Fruit fly (Drosophila melanogaster) whole organism, prepupa: ENCODE results near the gene PGRP-LE.

ENCODE experiments used
- Blimp-1 ChIP-seq: fragments of 200-800 bp; sonication (Bioruptor generic); optimal IDR thresholded peaks from 3 replicates; lab custom pipeline; 2017; ENCODE audit warnings: missing biosample characterization, missing genetic modification characterization, mild to moderate bottlenecking, moderate library complexity, missing genetic modification reagents
- CG10631 ChIP-seq: fragments of 200-800 bp; sonication (Bioruptor generic); optimal IDR thresholded peaks from 2 replicates; lab custom pipeline; 2016; ENCODE audit warnings: missing biosample characterization, missing genetic modification characterization
- CG10669 ChIP-seq: fragments of 200-800 bp; sonication (Bioruptor generic); optimal IDR thresholded peaks from 3 replicates; lab custom pipeline; 2018; ENCODE audit warnings: missing biosample characterization, mild to moderate bottlenecking, missing genetic modification characterization, moderate library complexity
- CG11294 ChIP-seq: fragments of 200-800 bp; sonication (Bioruptor generic); IDR thresholded peaks from 2 replicates; pipeline ENCODE4 v1.3.6; 2022; ENCODE audit warnings: missing biosample characterization, missing genetic modification characterization
- CG11762 ChIP-seq: fragments of 200-800 bp; sonication (Bioruptor generic); optimal IDR thresholded peaks from 3 replicates; lab custom pipeline; 2016; ENCODE audit warnings: missing biosample characterization, missing genetic modification characterization; ENCODE audit not compliant: insufficient read depth
- CG15336 ChIP-seq: fragments of 200-800 bp; sonication (Bioruptor generic); IDR thresholded peaks from 2 replicates; pipeline ENCODE4 v1.3.6; 2022; ENCODE audit warnings: missing biosample characterization, missing genetic modification characterization
- CG1621 ChIP-seq: fragments of 200-800 bp; sonication (Bioruptor generic); optimal IDR thresholded peaks from 3 replicates; lab custom pipeline; 2018; ENCODE audit warnings: missing biosample characterization, mild to moderate bottlenecking, missing genetic modification characterization
- CG16779 ChIP-seq: fragments of 200-800 bp; sonication (Bioruptor generic); optimal IDR thresholded peaks from 3 replicates; lab custom pipeline; 2017; ENCODE audit warnings: missing biosample characterization, mild to moderate bottlenecking, missing genetic modification characterization
- CG3032 ChIP-seq: fragments of 200-800 bp; optimal IDR thresholded peaks from 2 replicates; lab custom pipeline; 2019; ENCODE audit warnings: missing biosample characterization, mild to moderate bottlenecking, missing genetic modification characterization, moderate library complexity
- CG32006 ChIP-seq: fragments of 200-800 bp; sonication (Bioruptor generic); optimal IDR thresholded peaks from 3 replicates; lab custom pipeline; 2017; ENCODE audit warnings: missing biosample characterization, mild to moderate bottlenecking, missing genetic modification characterization
- CG34406 ChIP-seq: fragments of 200-800 bp; sonication (Bioruptor generic); optimal IDR thresholded peaks from 3 replicates; lab custom pipeline; 2016; ENCODE audit warnings: missing biosample characterization, missing genetic modification characterization
- CG3919 ChIP-seq: fragments of 200-800 bp; sonication (Bioruptor generic); optimal IDR thresholded peaks from 3 replicates; lab custom pipeline; 2016; ENCODE audit warnings: missing biosample characterization, missing genetic modification characterization
- CG4318 ChIP-seq: fragments of 200-800 bp; sonication (Bioruptor generic); optimal IDR thresholded peaks from 3 replicates; lab custom pipeline; 2017; ENCODE audit warnings: missing biosample characterization, mild to moderate bottlenecking, missing genetic modification characterization
- CG6163 ChIP-seq: fragments of 200-800 bp; sonication (Bioruptor generic); IDR thresholded peaks from 3 replicates; pipeline ENCODE4 v1.3.6; 2022; ENCODE audit warnings: missing biosample characterization, missing genetic modification characterization
- CG6792 ChIP-seq: fragments of 200-800 bp; sonication (Bioruptor generic); optimal IDR thresholded peaks from 3 replicates; lab custom pipeline; 2016; ENCODE audit warnings: missing biosample characterization, missing genetic modification characterization
- CG6808 ChIP-seq: fragments of 200-800 bp; sonication (Bioruptor generic); optimal IDR thresholded peaks from 3 replicates; lab custom pipeline; 2017; ENCODE audit warnings: missing biosample characterization, missing genetic modification characterization, mild to moderate bottlenecking, moderate library complexity, missing genetic modification reagents
- CG6854 ChIP-seq: fragments of 200-800 bp; sonication (Bioruptor generic); optimal IDR thresholded peaks from 2 replicates; lab custom pipeline; 2017; ENCODE audit warnings: missing biosample characterization, mild to moderate bottlenecking, missing genetic modification characterization
- CG7368 ChIP-seq: fragments of 200-800 bp; sonication (Bioruptor generic); optimal IDR thresholded peaks from 3 replicates; lab custom pipeline; 2016; ENCODE audit warnings: missing biosample characterization, missing genetic modification characterization
- CG8119 ChIP-seq: fragments of 200-800 bp; sonication (Bioruptor generic); IDR thresholded peaks from 3 replicates; pipeline ENCODE4 v1.3.6; 2022; ENCODE audit warnings: missing biosample characterization, missing genetic modification characterization
- CG8319 ChIP-seq: fragments of 200-800 bp; sonication (Bioruptor generic); optimal IDR thresholded peaks from 3 replicates; lab custom pipeline; 2016; ENCODE audit warnings: missing biosample characterization, missing genetic modification characterization
- CG8632 ChIP-seq: fragments of 200-800 bp; sonication (Bioruptor generic); optimal IDR thresholded peaks from 3 replicates; lab custom pipeline; 2016; ENCODE audit warnings: missing biosample characterization, missing genetic modification characterization
- CG9139 ChIP-seq: fragments of 200-800 bp; sonication (Bioruptor generic); optimal IDR thresholded peaks from 3 replicates; lab custom pipeline; 2017; ENCODE audit warnings: missing biosample characterization, mild to moderate bottlenecking, missing genetic modification characterization
- Eip75B ChIP-seq: fragments of 200-800 bp; sonication (Bioruptor generic); optimal IDR thresholded peaks from 3 replicates; lab custom pipeline; 2016; ENCODE audit warnings: missing biosample characterization, missing genetic modification characterization
- Eip78C ChIP-seq: fragments of 200-800 bp; sonication (Bioruptor generic); peaks from one replicate; lab custom pipeline; 2016; ENCODE audit warnings: missing biosample characterization, missing genetic modification characterization
- Eip93F ChIP-seq: fragments of 200-800 bp; sonication (Bioruptor generic); optimal IDR thresholded peaks from 2 replicates; lab custom pipeline; 2016; ENCODE audit warnings: missing biosample characterization, mild to moderate bottlenecking, missing genetic modification characterization
- Ets21C ChIP-seq: fragments of 200-800 bp; sonication (Bioruptor generic); optimal IDR thresholded peaks from 3 replicates; lab custom pipeline; 2016; ENCODE audit warnings: missing biosample characterization, missing genetic modification characterization
- Ets96B ChIP-seq: fragments of 200-800 bp; optimal IDR thresholded peaks from 2 replicates; lab custom pipeline; 2019; ENCODE audit warnings: missing biosample characterization, mild to moderate bottlenecking, missing genetic modification characterization, moderate library complexity
- Gug ChIP-seq: fragments of 200-800 bp; sonication (Bioruptor generic); IDR thresholded peaks from 2 replicates; pipeline ENCODE4 v1.3.6; 2022; ENCODE audit warnings: missing biosample characterization, missing genetic modification characterization
- Hr39 ChIP-seq: fragments of 200-800 bp; sonication (Bioruptor generic); optimal IDR thresholded peaks from 2 replicates; lab custom pipeline; 2016; ENCODE audit warnings: missing biosample characterization, missing genetic modification characterization
- Hr4 ChIP-seq: fragments of 200-800 bp; sonication (Bioruptor generic); optimal IDR thresholded peaks from 3 replicates; lab custom pipeline; 2016; ENCODE audit warnings: missing biosample characterization, missing genetic modification characterization
- Lpt ChIP-seq: fragments of 200-800 bp; sonication (Bioruptor generic); optimal IDR thresholded peaks from 3 replicates; lab custom pipeline; 2016; ENCODE audit warnings: missing biosample characterization, missing genetic modification characterization
- OdsH ChIP-seq: fragments of 200-800 bp; sonication (Bioruptor generic); optimal IDR thresholded peaks from 3 replicates; lab custom pipeline; 2016; ENCODE audit warnings: missing biosample characterization, missing genetic modification characterization
- Smox ChIP-seq: fragments of 200-800 bp; sonication (Bioruptor generic); optimal IDR thresholded peaks from 3 replicates; lab custom pipeline; 2016; ENCODE audit warnings: missing biosample characterization, missing genetic modification characterization
- achi ChIP-seq: fragments of 200-800 bp; sonication (Bioruptor generic); optimal IDR thresholded peaks from 3 replicates; lab custom pipeline; 2016; ENCODE audit warnings: missing biosample characterization, missing genetic modification characterization
- acj6 ChIP-seq: fragments of 200-800 bp; sonication (Bioruptor generic); optimal IDR thresholded peaks from 3 replicates; lab custom pipeline; 2016; ENCODE audit warnings: missing biosample characterization, missing genetic modification characterization
- cyc ChIP-seq: fragments of 200-800 bp; sonication (Bioruptor generic); optimal IDR thresholded peaks from 3 replicates; lab custom pipeline; 2016; ENCODE audit warnings: missing biosample characterization, missing genetic modification characterization
- dsx ChIP-seq: fragments of 200-800 bp; optimal IDR thresholded peaks from 3 replicates; lab custom pipeline; 2019; ENCODE audit warnings: missing biosample characterization, mild to moderate bottlenecking, missing genetic modification characterization, moderate library complexity; ENCODE audit not compliant: poor library complexity, severe bottlenecking
- eg ChIP-seq: fragments of 200-800 bp; sonication (Bioruptor generic); IDR thresholded peaks from 3 replicates; pipeline ENCODE4 v1.3.6; 2022; ENCODE audit warnings: missing biosample characterization, missing genetic modification characterization
- esn ChIP-seq: fragments of 200-800 bp; sonication (Bioruptor generic); optimal IDR thresholded peaks from 2 replicates; lab custom pipeline; 2016; ENCODE audit warnings: missing biosample characterization, mild to moderate bottlenecking, missing genetic modification characterization, moderate library complexity
- fd85E ChIP-seq: fragments of 200-800 bp; sonication (Bioruptor generic); optimal IDR thresholded peaks from 3 replicates; lab custom pipeline; 2016; ENCODE audit warnings: missing biosample characterization, missing genetic modification characterization
- fkh ChIP-seq: fragments of 200-800 bp; sonication (Bioruptor generic); optimal IDR thresholded peaks from 3 replicates; lab custom pipeline; 2017; ENCODE audit warnings: missing biosample characterization, mild to moderate bottlenecking, missing genetic modification characterization, moderate library complexity
- lz ChIP-seq: fragments of 200-800 bp; sonication (Bioruptor generic); optimal IDR thresholded peaks from 3 replicates; lab custom pipeline; 2016; ENCODE audit warnings: missing biosample characterization, missing genetic modification characterization
- net ChIP-seq: fragments of 200-800 bp; sonication (Bioruptor generic); optimal IDR thresholded peaks from 3 replicates; lab custom pipeline; 2016; ENCODE audit warnings: missing biosample characterization, missing genetic modification characterization
- pdm3 ChIP-seq: fragments of 200-800 bp; sonication (Bioruptor generic); optimal IDR thresholded peaks from 3 replicates; lab custom pipeline; 2016; ENCODE audit warnings: missing biosample characterization, missing genetic modification characterization
- salr ChIP-seq, 2 experiments: fragments of 200-800 bp; sonication (Bioruptor generic); optimal IDR thresholded peaks; 3 replicates each; lab custom pipeline; 2016 to 2018; ENCODE audit warnings: missing biosample characterization in 2 of 2, missing genetic modification characterization in 2 of 2, mild to moderate bottlenecking in 1 of 2
- ss ChIP-seq, 2 experiments: fragments of 200-800 bp; sonication (Bioruptor generic); optimal IDR thresholded peaks; 2 replicates in 1 of 2; 3 replicates in 1 of 2; lab custom pipeline; 2017 to 2018; ENCODE audit warnings: mild to moderate bottlenecking in 2 of 2, missing biosample characterization in 2 of 2, missing genetic modification characterization in 2 of 2, moderate library complexity in 1 of 2
- svp ChIP-seq: fragments of 200-800 bp; sonication (Bioruptor generic); peaks from one replicate; lab custom pipeline; 2016; ENCODE audit warnings: missing biosample characterization, missing genetic modification characterization
- topi ChIP-seq: fragments of 200-800 bp; sonication (Bioruptor generic); optimal IDR thresholded peaks from 3 replicates; lab custom pipeline; 2016; ENCODE audit warnings: missing biosample characterization, missing genetic modification characterization
- vri ChIP-seq: fragments of 200-800 bp; sonication (Bioruptor generic); optimal IDR thresholded peaks from 3 replicates; lab custom pipeline; 2016; ENCODE audit warnings: missing biosample characterization, mild to moderate bottlenecking, missing genetic modification characterization

The PGRP-LE gene

DNA sequence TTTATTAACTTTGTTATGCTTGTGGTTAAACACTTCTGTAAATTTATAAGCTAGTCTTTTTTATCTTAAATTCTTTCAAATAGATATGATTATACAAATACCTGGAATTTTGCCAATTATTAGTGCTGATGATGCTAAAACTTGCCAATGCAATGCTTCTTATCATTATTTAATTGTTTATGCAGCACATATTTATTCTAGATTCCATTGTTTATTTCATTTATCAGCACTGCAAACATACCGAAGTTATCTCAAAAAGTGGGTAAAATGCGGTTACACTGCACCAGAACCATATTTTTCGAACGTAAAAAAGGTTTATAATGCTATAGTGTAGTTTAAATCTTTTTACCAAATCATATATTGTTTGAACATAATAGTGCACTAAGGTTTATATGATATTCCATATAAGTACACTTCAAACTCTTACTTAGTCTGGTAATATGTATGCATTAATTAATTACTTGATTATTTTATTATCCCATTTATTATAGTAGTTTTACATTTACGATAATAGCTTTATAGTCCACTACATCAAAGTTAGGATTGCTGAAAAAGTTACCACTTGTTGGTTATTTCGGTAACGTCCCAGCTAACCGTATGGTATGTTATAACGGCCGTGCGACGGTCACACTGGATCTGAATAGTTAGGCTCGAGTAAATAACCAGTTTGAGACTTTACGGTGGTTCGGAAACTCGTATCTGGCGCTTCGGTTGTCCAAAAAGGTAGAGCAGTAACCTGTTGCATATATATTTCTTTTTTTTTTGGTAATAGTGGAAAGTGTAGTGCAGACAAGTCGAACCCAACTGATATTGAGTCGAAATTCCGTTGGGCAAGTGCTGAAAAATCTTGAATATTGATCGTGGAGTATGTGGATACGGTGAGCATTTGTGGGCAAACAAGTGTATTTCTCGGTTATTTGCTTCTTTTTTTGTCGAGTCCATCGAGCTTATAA lies 15.2 kb downstream of the PGRP-LE start, which contains the start of gene Rhp:
Gene Rhp (plus strand): TSS at position 663 of the 953 bp plus-strand sequence.
- TF ChIP-seq CG34406 (GFP tag; lab: Kevin White, UChicago), result peak; percentile 60
- peak; percentile 40 for TF ChIP-seq vri
- TF ChIP-seq OdsH (GFP tag; lab: Kevin White, UChicago), result peak; percentile 56
- TF ChIP-seq CG6163 (GFP tag; lab: Robert Waterston, UW), result peak; percentile 34; the same call in 2 of the 3 replicates
- TF ChIP-seq CG3919, result peak; percentile 52
- TF ChIP-seq Eip78C (GFP tag; lab: Kevin White, UChicago), result peak; percentile 43
- no peak for TF ChIP-seq CG4318
- TF ChIP-seq CG6854 (GFP tag; lab: Kevin White, UChicago), result peak; percentile 83
- no peak for TF ChIP-seq CG11294 (GFP tag; lab: Robert Waterston, UW)
- peak; percentile 46 for TF ChIP-seq topi (GFP tag; lab: Kevin White, UChicago)
- peak; percentile 76 for TF ChIP-seq CG10669 (GFP tag; lab: Kevin White, UChicago)
- peak; percentile 62 for TF ChIP-seq CG6792 (GFP tag; lab: Kevin White, UChicago)
- peak; percentile 40 for TF ChIP-seq lz (GFP tag; lab: Kevin White, UChicago)
- TF ChIP-seq Ets96B (tag; lab: Kevin White, UChicago), result no peak
- TF ChIP-seq CG10631, result peak; percentile 72
- peak; percentile 54 for TF ChIP-seq esn (GFP tag; lab: Kevin White, UChicago)
- peak; percentile 64 for TF ChIP-seq fkh
- TF ChIP-seq CG8119 (GFP tag; lab: Robert Waterston, UW), result peak; percentile 29; the same call in 1 of the 3 replicates
- TF ChIP-seq Hr4, result no peak
- TF ChIP-seq salr (GFP tag; optimal IDR thresholded peaks at IDR 0.05; lab: Kevin White, UChicago), result no peak
- TF ChIP-seq CG3032 (tag; lab: Kevin White, UChicago), result peak; percentile 48
- TF ChIP-seq Blimp-1, result peak; percentile 34
- peak; percentile 31 for TF ChIP-seq achi (GFP tag; lab: Kevin White, UChicago)
- TF ChIP-seq Eip93F (GFP tag; lab: Kevin White, UChicago), result no peak
- no peak for TF ChIP-seq Ets21C
- TF ChIP-seq cyc (GFP tag; lab: Kevin White, UChicago), result peak; percentile 8
- TF ChIP-seq eg, result peak; percentile 47; the same call in 1 of the 3 replicates
- TF ChIP-seq Lpt (GFP tag; lab: Kevin White, UChicago), result no peak
- peak; percentile 47 for TF ChIP-seq dsx (GFP tag; lab: Kevin White, UChicago)
- peak; percentile 46 for TF ChIP-seq acj6 (GFP tag; lab: Kevin White, UChicago)
- no peak for TF ChIP-seq CG15336 (GFP tag; lab: Robert Waterston, UW)
- TF ChIP-seq CG16779 (tag; lab: Kevin White, UChicago), result no peak
- peak; percentile 79 for TF ChIP-seq CG6808 (GFP tag; lab: Kevin White, UChicago)
- peak; percentile 22 for TF ChIP-seq CG8319 (GFP tag; lab: Kevin White, UChicago)
- peak; percentile 69 for TF ChIP-seq CG9139 (GFP tag; lab: Kevin White, UChicago)
- TF ChIP-seq CG11762 (GFP tag; lab: Kevin White, UChicago), result peak; percentile 47
- TF ChIP-seq ss (GFP tag; optimal IDR thresholded peaks at IDR 0.05; lab: Kevin White, UChicago), result peak in 1 of 2 experiments; percentile 65
- peak; percentile 60 for TF ChIP-seq pdm3 (GFP tag; lab: Kevin White, UChicago)
- no peak for TF ChIP-seq Gug
- peak; percentile 76 for TF ChIP-seq CG8632
- TF ChIP-seq Smox (GFP tag; lab: Kevin White, UChicago), result peak; percentile 56
- no peak for TF ChIP-seq svp (GFP tag; lab: Kevin White, UChicago)
- peak; percentile 74 for TF ChIP-seq CG7368 (GFP tag; lab: Kevin White, UChicago)
- TF ChIP-seq fd85E (GFP tag; lab: Kevin White, UChicago), result peak; percentile 34
- no peak for TF ChIP-seq net (GFP tag; lab: Kevin White, UChicago)
- no peak for TF ChIP-seq CG32006 (GFP tag; lab: Kevin White, UChicago)
- peak; percentile 55 for TF ChIP-seq CG1621 (tag; lab: Kevin White, UChicago)
- no peak for TF ChIP-seq Hr39 (GFP tag; lab: Kevin White, UChicago)
- TF ChIP-seq Eip75B, result peak; percentile 40
